Fruit fly (Drosophila melanogaster) whole organism, wandering third instar larva: ENCODE measurements around the gene Drgx.

Experiments used
- Abd-B ChIP-seq: fragments of >200 bp; optimal IDR thresholded peaks from 2 replicates; lab custom pipeline; 2017; ENCODE audit warnings: missing biosample characterization, missing genetic modification characterization
- lola ChIP-seq: fragments of >200 bp; optimal IDR thresholded peaks from 2 replicates; lab custom pipeline; 2017; ENCODE audit warnings: missing biosample characterization, missing genetic modification characterization
- rgr ChIP-seq: fragments of 200-800 bp; sonication (Bioruptor generic); optimal IDR thresholded peaks from 3 replicates; lab custom pipeline; 2016; ENCODE audit warnings: missing biosample characterization, mild to moderate bottlenecking, missing genetic modification characterization

- TF ChIP-seq lola = no peak
- TF ChIP-seq Abd-B (GFP tag; lab: Kevin White, UChicago) = no peak
- no peak for TF ChIP-seq rgr (GFP tag; lab: Kevin White, UChicago)
Observed at dm6 chr2L:3618818-3619362, 43.7 kb upstream of the Drgx start, which contains the start of gene Ugt36A1.
